Worm (Caenorhabditis elegans): ENCODE results near the gene sym-1.

ce11 chrX:14561416-14561973 is 19.9 kb upstream of the sym-1 start:
- TF ChIP-seq nhr-77 (tag; optimal IDR thresholded peaks at IDR 0.05): no peak
- peak; percentile 52 for TF ChIP-seq nhr-43 (tag; optimal IDR thresholded peaks at IDR 0.05; ENCODE audit: poor library complexity, severe bottlenecking)
- TF ChIP-seq unc-39 (tag; optimal IDR thresholded peaks at IDR 0.05): no peak
- TF ChIP-seq snpc-4 (tag; optimal IDR thresholded peaks at IDR 0.05): no peak

All from whole organism, L3 larva.